Fruit fly (Drosophila melanogaster) whole organism, larva: Measurements from ENCODE around the gene CG32266.
A peak's percentile ranks its signal among the peaks of the same experiment; 100 is the strongest.

Experiments
- noc ChIP-seq: fragments of 200-800 bp; sonication (Bioruptor generic); optimal IDR thresholded peaks from 3 replicates; lab custom pipeline; 2019; ENCODE audit warnings: missing biosample characterization, mild to moderate bottlenecking, missing genetic modification characterization, moderate library complexity

The CG32266 gene

dm6 chr3L:3790504-3790903 lies at the start of gene CG32266:
Gene CG32266, plus strand, starts transcription at chr3L:3790804.
- no peak for TF ChIP-seq noc (tag; lab: Kevin White, UChicago)

- no peak for TF ChIP-seq noc (tag; lab: Kevin White, UChicago)
Observed at dm6 chr3L:3747276-3747675, 43.3 kb upstream of the CG32266 start.

dm6 chr3L:3752739-3753138 lies 37.9 kb upstream of the CG32266 start:
- peak; percentile 63 for TF ChIP-seq noc (tag; lab: Kevin White, UChicago)

- no peak for TF ChIP-seq noc (tag; lab: Kevin White, UChicago)
Observed at dm6 chr3L:3753636-3754035, 37.0 kb upstream of the CG32266 start.

- TF ChIP-seq noc (tag; lab: Kevin White, UChicago): no peak
Observed at dm6 chr3L:3755101-3755500, 35.5 kb upstream of the CG32266 start, which contains the start of gene ppk27. Gene ppk27, minus strand, starts transcription at chr3L:3755201.

dm6 chr3L:3755713-3756112 lies 34.9 kb upstream of the CG32266 start:
- TF ChIP-seq noc (tag; lab: Kevin White, UChicago): no peak

dm6 chr3L:3758603-3759002 lies 32.0 kb upstream of the CG32266 start:
- TF ChIP-seq noc (tag; lab: Kevin White, UChicago): peak; percentile 47

dm6 chr3L:3760395-3760997 lies 30.1 kb upstream of the CG32266 start:
- peak; percentile 25 for TF ChIP-seq noc (tag; lab: Kevin White, UChicago)

dm6 chr3L:3763335-3763734 lies 27.3 kb upstream of the CG32266 start:
- no peak for TF ChIP-seq noc (tag; lab: Kevin White, UChicago)

dm6 chr3L:3764338-3764737 lies 26.3 kb upstream of the CG32266 start:
- no peak for TF ChIP-seq noc (tag; lab: Kevin White, UChicago)

- TF ChIP-seq noc (tag; lab: Kevin White, UChicago): peak; percentile 50
Observed at dm6 chr3L:3765782-3766520, 24.7 kb upstream of the CG32266 start.

- TF ChIP-seq noc (tag; lab: Kevin White, UChicago): no peak
Observed at dm6 chr3L:3766704-3767103, 23.9 kb upstream of the CG32266 start.

- no peak for TF ChIP-seq noc (tag; lab: Kevin White, UChicago)
Observed at dm6 chr3L:3767825-3768224, 22.8 kb upstream of the CG32266 start.

- no peak for TF ChIP-seq noc (tag; lab: Kevin White, UChicago)
Observed at dm6 chr3L:3769157-3769556, 21.4 kb upstream of the CG32266 start.

dm6 chr3L:3770823-3771222 lies 19.8 kb upstream of the CG32266 start:
- TF ChIP-seq noc (tag; lab: Kevin White, UChicago): peak; percentile 8

dm6 chr3L:3771406-3771935 lies 19.1 kb upstream of the CG32266 start:
- peak; percentile 47 for TF ChIP-seq noc (tag; lab: Kevin White, UChicago)
